Worm (Caenorhabditis elegans) whole organism, L4 larva: ENCODE measurements around the gene ttr-51.
A peak's percentile ranks its signal among the peaks of the same experiment; 100 is the strongest.

Source experiments
- F10B5.3 ChIP-seq: sonication (generic microtip); optimal IDR thresholded peaks from 2 replicates; lab custom pipeline; 2016; ENCODE audit warnings: mild to moderate bottlenecking, missing genetic modification characterization, missing compliant biosample characterization
- F26F4.8 ChIP-seq: fragments of 200-800 bp; sonication (Bioruptor generic); conservative IDR thresholded peaks from 2 replicates; pipeline ENCODE4 v1.3.6; 2022; ENCODE audit warnings: missing genetic modification characterization, missing compliant biosample characterization
- F49E8.2 ChIP-seq: sonication (generic microtip); optimal IDR thresholded peaks from 2 replicates; lab custom pipeline; 2016; ENCODE audit warnings: missing compliant biosample characterization, mild to moderate bottlenecking, missing genetic modification characterization, borderline replicate concordance
- R02D3.7 ChIP-seq: fragments of 150-350 bp; sonication (generic microtip); optimal IDR thresholded peaks from 3 replicates; lab custom pipeline; 2014; ENCODE audit warnings: missing biosample characterization, missing genetic modification characterization
- T26A8.4 ChIP-seq: fragments of 200-800 bp; sonication (Bioruptor generic); IDR thresholded peaks from 2 replicates; pipeline ENCODE4 v1.3.6; 2022; ENCODE audit warnings: missing genetic modification characterization, missing compliant biosample characterization
- aha-1 ChIP-seq: fragments of 150-350 bp; peaks from one replicate; lab custom pipeline; 2014; ENCODE audit warnings: missing biosample characterization, missing genetic modification characterization
- ces-1 ChIP-seq: fragments of 150-350 bp; sonication (generic microtip); optimal IDR thresholded peaks from 4 replicates; lab custom pipeline; 2014; ENCODE audit warnings: missing biosample characterization, missing genetic modification reagents, missing genetic modification characterization
- daf-19 ChIP-seq: fragments of 200-800 bp; sonication (Bioruptor generic); conservative IDR thresholded peaks from 2 replicates; pipeline ENCODE4 v1.3.6; 2022; ENCODE audit warnings: missing genetic modification characterization, missing compliant biosample characterization
- daf-8 ChIP-seq: fragments of 200-800 bp; sonication (Bioruptor generic); IDR thresholded peaks from 2 replicates; pipeline ENCODE4 v1.3.6; 2022; ENCODE audit warnings: missing genetic modification characterization, missing compliant biosample characterization
- dmd-8 ChIP-seq: fragments of 200-800 bp; sonication (Bioruptor generic); IDR thresholded peaks from 2 replicates; pipeline ENCODE4 v1.3.6; 2022; ENCODE audit warnings: missing genetic modification characterization, missing compliant biosample characterization
- dpl-1 ChIP-seq: fragments of 150-350 bp; optimal IDR thresholded peaks from 2 replicates; lab custom pipeline; 2014; ENCODE audit warnings: missing biosample characterization, missing genetic modification reagents, missing genetic modification characterization
- duxl-1 ChIP-seq: sonication (generic microtip); optimal IDR thresholded peaks from 2 replicates; lab custom pipeline; 2016; ENCODE audit warnings: mild to moderate bottlenecking, missing genetic modification characterization, moderate library complexity, missing compliant biosample characterization; ENCODE audit not compliant: poor library complexity
- dve-1 ChIP-seq: sonication (generic microtip); optimal IDR thresholded peaks from 2 replicates; lab custom pipeline; 2017; ENCODE audit warnings: antibody characterized with exemption, mild to moderate bottlenecking, missing genetic modification characterization, missing compliant biosample characterization; ENCODE audit not compliant: insufficient read depth
- hlh-11 ChIP-seq: fragments of 200-800 bp; sonication (Bioruptor generic); optimal IDR thresholded peaks from 2 replicates; lab custom pipeline; 2018; ENCODE audit warnings: mild to moderate bottlenecking, missing genetic modification characterization, missing compliant biosample characterization
- hlh-30 ChIP-seq: sonication (generic microtip); optimal IDR thresholded peaks from 2 replicates; lab custom pipeline; 2017; ENCODE audit warnings: antibody characterized with exemption, mild to moderate bottlenecking, missing genetic modification characterization, missing compliant biosample characterization; ENCODE audit not compliant: insufficient read depth
- lim-7 ChIP-seq: fragments of 200-800 bp; sonication (Bioruptor generic); IDR thresholded peaks from 2 replicates; pipeline ENCODE4 v1.3.6; 2022; ENCODE audit warnings: missing genetic modification characterization, missing compliant biosample characterization
- lin-38 ChIP-seq: fragments of 200-800 bp; sonication (Bioruptor generic); IDR thresholded peaks from 2 replicates; pipeline ENCODE4 v1.3.6; 2022; ENCODE audit warnings: missing genetic modification reagents, missing genetic modification characterization, missing compliant biosample characterization
- mdt-29 ChIP-seq: fragments of 200-800 bp; sonication (Bioruptor generic); IDR thresholded peaks from 2 replicates; pipeline ENCODE4 v1.3.6; 2022; ENCODE audit warnings: missing genetic modification reagents, missing genetic modification characterization, missing compliant biosample characterization
- mep-1 ChIP-seq: fragments of 150-350 bp; sonication (generic microtip); optimal IDR thresholded peaks from 3 replicates; lab custom pipeline; 2014; ENCODE audit warnings: missing biosample characterization, missing genetic modification characterization
- mes-2 ChIP-seq: sonication (generic microtip); optimal IDR thresholded peaks from 2 replicates; lab custom pipeline; 2016; ENCODE audit warnings: missing genotype, mild to moderate bottlenecking, missing genetic modification characterization, missing compliant biosample characterization; ENCODE audit not compliant: poor library complexity, severe bottlenecking
- mxl-3 ChIP-seq: fragments of 200-800 bp; sonication (Bioruptor generic); optimal IDR thresholded peaks from 2 replicates; lab custom pipeline; 2018; ENCODE audit warnings: mild to moderate bottlenecking, missing genetic modification characterization, missing compliant biosample characterization
- nhr-42 ChIP-seq: fragments of 200-800 bp; sonication (Bioruptor generic); IDR thresholded peaks from 2 replicates; pipeline ENCODE4 v1.3.6; 2022; ENCODE audit warnings: missing genetic modification characterization, missing compliant biosample characterization
- nhr-6 ChIP-seq: fragments of 150-350 bp; optimal IDR thresholded peaks from 2 replicates; lab custom pipeline; 2014; ENCODE audit warnings: missing biosample characterization, missing genetic modification characterization
- nhr-76 ChIP-seq: fragments of 150-350 bp; optimal IDR thresholded peaks from 2 replicates; lab custom pipeline; 2014; ENCODE audit warnings: missing biosample characterization, missing genetic modification characterization
- nhr-77 ChIP-seq: fragments of 150-350 bp; optimal IDR thresholded peaks from 2 replicates; lab custom pipeline; 2014; ENCODE audit warnings: missing biosample characterization, missing genetic modification characterization
- set-16 ChIP-seq: fragments of 200-800 bp; sonication (Bioruptor generic); IDR thresholded peaks from 2 replicates; pipeline ENCODE4 v1.3.6; 2022; ENCODE audit warnings: missing genetic modification reagents, missing genetic modification characterization, missing compliant biosample characterization
- snpc-1.2 ChIP-seq: fragments of 200-800 bp; sonication (Bioruptor generic); IDR thresholded peaks from 2 replicates; pipeline ENCODE4 v1.3.6; 2022; ENCODE audit warnings: missing genetic modification reagents, missing genetic modification characterization, missing compliant biosample characterization
- spr-3 ChIP-seq: fragments of 200-800 bp; sonication (Bioruptor generic); optimal IDR thresholded peaks from 2 replicates; lab custom pipeline; 2018; ENCODE audit warnings: mild to moderate bottlenecking, missing genetic modification characterization, missing compliant biosample characterization
- unc-130 ChIP-seq: sonication (generic microtip); optimal IDR thresholded peaks from 2 replicates; lab custom pipeline; 2016; ENCODE audit warnings: missing genetic modification reagents, missing genetic modification characterization, missing compliant biosample characterization
- unc-62 ChIP-seq, 3 experiments: fragments of 150-350 bp in 1 of 3; sonication (generic microtip); optimal IDR thresholded peaks in 2 of 3; peaks in 1 of 3; 1 replicate in 1 of 3; 2 replicates in 2 of 3; lab custom pipeline; 2014 to 2017; ENCODE audit warnings: missing biosample characterization in 3 of 3, missing genetic modification characterization in 3 of 3, missing genetic modification reagents in 3 of 3, missing genotype in 1 of 3
- zfp-3 ChIP-seq: fragments of 200-800 bp; sonication (Bioruptor generic); conservative IDR thresholded peaks from 2 replicates; pipeline ENCODE4 v1.3.6; 2022; ENCODE audit warnings: missing genetic modification reagents, missing genetic modification characterization, missing compliant biosample characterization

The ttr-51 gene

ce11 chrIV:13250243-13250642, 1.9 kb downstream of the ttr-51 start:
- TF ChIP-seq hlh-30 (tag; lab: Kevin White, UChicago) (no peak), spr-3 (GFP tag; lab: Kevin White, UChicago) (no peak), zfp-3 (GFP tag; lab: Robert Waterston, UW) (peak; percentile 81; the same call in 1 of the 2 replicates), mdt-29 (peak; percentile 43; the same call in 1 of the 2 replicates), T26A8.4 (GFP tag; lab: Robert Waterston, UW) (0 out of 2 replicates have a peak, but pooled peaks have one; percentile 14), lim-7 (GFP tag; lab: Robert Waterston, UW) (0 out of 2 replicates have a peak, but pooled peaks have one; percentile 9), mes-2 (tag; lab: Kevin White, UChicago) (peak; percentile 8)

ce11 chrIV:13247780-13248179, 4.3 kb downstream of the ttr-51 start:
- TF ChIP-seq duxl-1 (tag; lab: Kevin White, UChicago) (no peak), lin-38 (GFP tag; lab: Robert Waterston, UW) (0 out of 2 replicates have a peak, but pooled peaks have one; percentile 29), nhr-6 (tag; lab: Kevin White, UChicago) (no peak), F26F4.8 (GFP tag; lab: Robert Waterston, UW) (no peak), F10B5.3 (tag; lab: Kevin White, UChicago) (no peak), nhr-42 (GFP tag; lab: Robert Waterston, UW) (no peak), aha-1 (tag; lab: Kevin White, UChicago) (peak; percentile 21), dve-1 (tag; lab: Kevin White, UChicago) (no peak), unc-130 (no peak)

ce11 chrIV:13246961-13247360, 5.2 kb downstream of the ttr-51 start, which contains the start of gene JC8.7:
JC8.7 (plus strand) TSS chrIV:13247261.
- TF ChIP-seq zfp-3 (GFP tag; lab: Robert Waterston, UW), result no peak
- TF ChIP-seq aha-1 (tag; lab: Kevin White, UChicago), result peak; percentile 45

ce11 chrIV:13244024-13244423, 8.1 kb downstream of the ttr-51 start, which contains the start of gene cox-11:
cox-11 (plus strand) TSS chrIV:13244324.
- TF ChIP-seq snpc-1.2 (GFP tag; lab: Robert Waterston, UW) (no peak), dpl-1 (GFP tag; lab: Kevin White, UChicago) (no peak), mep-1 (tag; lab: Kevin White, UChicago) (no peak), daf-19 (GFP tag; lab: Robert Waterston, UW) (no peak), spr-3 (GFP tag; lab: Kevin White, UChicago) (no peak), nhr-77 (tag; lab: Kevin White, UChicago) (no peak), ces-1 (GFP tag; lab: Kevin White, UChicago) (no peak)

ce11 chrIV:13243375-13243774, 8.7 kb downstream of the ttr-51 start, which contains the start of gene JC8.4:
JC8.4 (plus strand) TSS chrIV:13243675.
- no peak for TF ChIP-seq hlh-11 (tag; lab: Kevin White, UChicago)
- TF ChIP-seq lin-38 (GFP tag; lab: Robert Waterston, UW), result peak; percentile 50
- TF ChIP-seq, all 104 proteins: peak for 1

DNA sequence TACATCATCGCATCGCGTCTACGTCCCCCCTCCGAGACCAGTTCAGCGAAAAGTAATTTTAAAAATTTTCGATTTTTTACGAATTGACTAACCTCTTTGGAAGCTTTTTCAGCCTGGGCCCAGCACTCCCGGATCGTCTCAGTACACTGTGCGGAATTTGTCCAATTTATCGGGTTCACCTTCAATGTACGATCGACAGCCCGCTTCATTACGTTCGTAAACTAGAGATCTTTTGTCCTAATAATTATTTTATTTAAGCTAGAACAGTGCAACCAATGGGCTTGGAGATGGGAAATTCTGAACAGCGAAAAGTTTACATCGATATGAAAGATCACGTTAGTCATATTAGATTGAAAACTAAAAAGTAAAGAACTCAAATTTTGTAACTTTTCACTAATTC, 10.8 kb downstream of the ttr-51 start:
- 0 out of 2 replicates have a peak, but pooled peaks have one; percentile 5 for TF ChIP-seq lin-38 (GFP tag; lab: Robert Waterston, UW)
- TF ChIP-seq aha-1 (tag; lab: Kevin White, UChicago), result peak; percentile 72
- TF ChIP-seq unc-62 (GFP tag; optimal IDR thresholded peaks at IDR 0.05 in 1 of 2; lab: Kevin White, UChicago), result peak in 1 of 2 experiments; percentile 63
- no peak for TF ChIP-seq unc-62 (tag; optimal IDR thresholded peaks at IDR 0.05; lab: Kevin White, UChicago)
- TF ChIP-seq set-16, result no peak

- TF ChIP-seq mxl-3 (GFP tag; lab: Kevin White, UChicago), result no peak
- TF ChIP-seq dmd-8 (GFP tag; lab: Robert Waterston, UW), result no peak
- no peak for TF ChIP-seq F49E8.2 (tag; lab: Kevin White, UChicago)
- no peak for TF ChIP-seq nhr-76 (tag; lab: Kevin White, UChicago)
- no peak for TF ChIP-seq daf-8 (GFP tag; lab: Robert Waterston, UW)
- TF ChIP-seq aha-1 (tag; lab: Kevin White, UChicago), result no peak
- no peak for TF ChIP-seq R02D3.7 (tag; lab: Kevin White, UChicago)
Measured at ce11 chrIV:13240842-13241143, 11.3 kb downstream of the ttr-51 start, which contains the start of gene lin-54. lin-54 (plus strand) TSS chrIV:13241044.
